Worm (Caenorhabditis elegans): ENCODE results near the gene C50B8.4.

ce11 chrV:13566967-13567366 lies 4.8 kb upstream of the C50B8.4 start:
- TF ChIP-seq tab-1 (GFP tag; IDR thresholded peaks at IDR 0.05): no peak
- no peak for TF ChIP-seq T22C8.4 (GFP tag; IDR thresholded peaks at IDR 0.05)
- TF ChIP-seq cog-1 (tag; optimal IDR thresholded peaks at IDR 0.05): no peak
- no peak for TF ChIP-seq flt-1 (GFP tag; IDR thresholded peaks at IDR 0.05)
- no peak for TF ChIP-seq ztf-29 (GFP tag; IDR thresholded peaks at IDR 0.05)
